Worm (Caenorhabditis elegans) whole organism, mixed stage, embryonic: ENCODE measurements around the gene B0244.5.
A peak's percentile ranks its signal among the peaks of the same experiment; 100 is the strongest.

ENCODE experiments used
- M03D4.4 ChIP-seq: sonication (generic microtip); optimal IDR thresholded peaks from 2 replicates; lab custom pipeline; 2017; ENCODE audit warnings: mild to moderate bottlenecking, missing genetic modification characterization, missing compliant biosample characterization
- bed-3 ChIP-seq: fragments of 200-800 bp; sonication (Bioruptor generic); optimal IDR thresholded peaks from 3 replicates; lab custom pipeline; 2018; ENCODE audit warnings: mild to moderate bottlenecking, missing genetic modification characterization, moderate library complexity, missing compliant biosample characterization
- blmp-1 ChIP-seq: fragments of 150-350 bp; optimal IDR thresholded peaks from 2 replicates; lab custom pipeline; 2014; ENCODE audit warnings: missing biosample characterization, missing genetic modification characterization
- ceh-39 ChIP-seq: fragments of 150-350 bp; optimal IDR thresholded peaks from 2 replicates; lab custom pipeline; 2014; ENCODE audit warnings: missing biosample characterization, missing genetic modification characterization
- ceh-43 ChIP-seq: fragments of 200-800 bp; sonication (Bioruptor generic); optimal IDR thresholded peaks from 2 replicates; lab custom pipeline; 2018; ENCODE audit warnings: mild to moderate bottlenecking, missing genetic modification characterization, moderate library complexity, missing compliant biosample characterization
- ceh-83 ChIP-seq: fragments of 200-800 bp; sonication (Bioruptor generic); optimal IDR thresholded peaks from 2 replicates; lab custom pipeline; 2018; ENCODE audit warnings: mild to moderate bottlenecking, missing genetic modification characterization, missing compliant biosample characterization
- ces-1 ChIP-seq: fragments of 150-350 bp; optimal IDR thresholded peaks from 2 replicates; lab custom pipeline; 2014; ENCODE audit warnings: missing biosample characterization, missing genetic modification reagents, missing genetic modification characterization
- cnd-1 ChIP-seq: fragments of 200-800 bp; sonication (Bioruptor generic); optimal IDR thresholded peaks from 2 replicates; lab custom pipeline; 2018; ENCODE audit warnings: mild to moderate bottlenecking, missing genetic modification characterization, missing compliant biosample characterization
- drap-1 ChIP-seq: fragments of 200-800 bp; sonication (Bioruptor generic); optimal IDR thresholded peaks from 3 replicates; lab custom pipeline; 2018; ENCODE audit warnings: mild to moderate bottlenecking, missing genetic modification characterization, missing compliant biosample characterization
- elt-1 ChIP-seq: sonication (generic microtip); optimal IDR thresholded peaks from 2 replicates; lab custom pipeline; 2017; ENCODE audit warnings: missing genetic modification characterization, mild to moderate bottlenecking, missing compliant biosample characterization, antibody characterized with exemption, moderate library complexity, borderline replicate concordance; ENCODE audit not compliant: insufficient read depth
- elt-3 ChIP-seq: fragments of 150-350 bp; optimal IDR thresholded peaks from 2 replicates; lab custom pipeline; 2014; ENCODE audit warnings: missing biosample characterization, missing genetic modification characterization
- flh-1 ChIP-seq: fragments of 200-800 bp; sonication (Bioruptor generic); optimal IDR thresholded peaks from 2 replicates; lab custom pipeline; 2018; ENCODE audit warnings: mild to moderate bottlenecking, missing genetic modification characterization, moderate library complexity, missing compliant biosample characterization
- ham-2 ChIP-seq: fragments of 200-800 bp; sonication (Bioruptor generic); optimal IDR thresholded peaks from 2 replicates; lab custom pipeline; 2018; ENCODE audit warnings: mild to moderate bottlenecking, missing genetic modification characterization, missing compliant biosample characterization
- hlh-1 ChIP-seq: fragments of 150-350 bp; optimal IDR thresholded peaks from 2 replicates; lab custom pipeline; 2014; ENCODE audit warnings: missing biosample characterization, missing genetic modification reagents, missing genetic modification characterization
- lin-13 ChIP-seq: fragments of 150-350 bp; optimal IDR thresholded peaks from 2 replicates; lab custom pipeline; 2014; ENCODE audit warnings: missing biosample characterization, missing genetic modification characterization
- lin-32 ChIP-seq: fragments of 200-800 bp; sonication (Bioruptor generic); optimal IDR thresholded peaks from 2 replicates; lab custom pipeline; 2018; ENCODE audit warnings: mild to moderate bottlenecking, missing genetic modification characterization, missing compliant biosample characterization
- lsy-2 ChIP-seq: fragments of 150-350 bp; optimal IDR thresholded peaks from 2 replicates; lab custom pipeline; 2014; ENCODE audit warnings: missing biosample characterization, missing genetic modification characterization
- mab-5 ChIP-seq: fragments of 150-350 bp; optimal IDR thresholded peaks from 2 replicates; lab custom pipeline; 2014; ENCODE audit warnings: missing biosample characterization, missing genetic modification characterization
- mep-1 ChIP-seq: fragments of 150-350 bp; optimal IDR thresholded peaks from 2 replicates; lab custom pipeline; 2017; ENCODE audit warnings: missing biosample characterization, missing genetic modification reagents, missing genetic modification characterization, inconsistent platforms
- mls-2 ChIP-seq: sonication (generic microtip); optimal IDR thresholded peaks from 2 replicates; lab custom pipeline; 2016; ENCODE audit warnings: mild to moderate bottlenecking, missing genetic modification characterization, moderate library complexity, missing compliant biosample characterization
- nhr-12 ChIP-seq: fragments of 150-350 bp; optimal IDR thresholded peaks from 2 replicates; lab custom pipeline; 2014; ENCODE audit warnings: missing biosample characterization, missing genetic modification characterization
- nhr-2 ChIP-seq: fragments of 150-350 bp; optimal IDR thresholded peaks from 2 replicates; lab custom pipeline; 2014; ENCODE audit warnings: missing biosample characterization, missing genetic modification characterization
- nhr-237 ChIP-seq: fragments of 150-350 bp; optimal IDR thresholded peaks from 2 replicates; lab custom pipeline; 2014; ENCODE audit warnings: missing biosample characterization, missing genetic modification characterization
- nhr-28 ChIP-seq: fragments of 150-350 bp; optimal IDR thresholded peaks from 2 replicates; lab custom pipeline; 2014; ENCODE audit warnings: missing biosample characterization, missing genetic modification characterization
- nhr-76 ChIP-seq: sonication (generic microtip); optimal IDR thresholded peaks from 2 replicates; lab custom pipeline; 2017; ENCODE audit warnings: missing biosample characterization, missing genetic modification characterization
- pha-4 ChIP-seq: fragments of 150-350 bp; optimal IDR thresholded peaks from 2 replicates; lab custom pipeline; 2018; ENCODE audit warnings: missing biosample characterization, missing genetic modification reagents, missing genetic modification characterization
- sem-2 ChIP-seq: fragments of 200-800 bp; sonication (Bioruptor generic); optimal IDR thresholded peaks from 2 replicates; lab custom pipeline; 2018; ENCODE audit warnings: mild to moderate bottlenecking, missing genetic modification characterization, missing compliant biosample characterization
- snpc-4 ChIP-seq: fragments of 150-350 bp; optimal IDR thresholded peaks from 2 replicates; lab custom pipeline; 2014; ENCODE audit warnings: missing biosample characterization, missing genetic modification characterization
- sptf-1 ChIP-seq: sonication (generic microtip); optimal IDR thresholded peaks from 2 replicates; lab custom pipeline; 2017; ENCODE audit warnings: mild to moderate bottlenecking, missing genetic modification characterization, moderate library complexity, missing compliant biosample characterization
- tbx-8 ChIP-seq: fragments of 200-800 bp; sonication (Bioruptor generic); optimal IDR thresholded peaks from 2 replicates; lab custom pipeline; 2018; ENCODE audit warnings: mild to moderate bottlenecking, missing genetic modification characterization, moderate library complexity, missing compliant biosample characterization
- unc-120 ChIP-seq: sonication (generic microtip); optimal IDR thresholded peaks from 2 replicates; lab custom pipeline; 2017; ENCODE audit warnings: missing genetic modification characterization, missing compliant biosample characterization; ENCODE audit not compliant: poor library complexity, severe bottlenecking
- unc-39 ChIP-seq: fragments of 150-350 bp; optimal IDR thresholded peaks from 2 replicates; lab custom pipeline; 2014; ENCODE audit warnings: missing biosample characterization, missing genetic modification characterization
- unc-62 ChIP-seq: fragments of 150-350 bp; optimal IDR thresholded peaks from 2 replicates; lab custom pipeline; 2014; ENCODE audit warnings: missing biosample characterization, missing genetic modification reagents, missing genetic modification characterization
- zip-8 ChIP-seq: fragments of 150-350 bp; optimal IDR thresholded peaks from 2 replicates; lab custom pipeline; 2014; ENCODE audit warnings: missing biosample characterization, missing genetic modification characterization
- ztf-11 ChIP-seq: fragments of 150-350 bp; optimal IDR thresholded peaks from 2 replicates; lab custom pipeline; 2014; ENCODE audit warnings: missing biosample characterization, missing genetic modification characterization

B0244.5 gene

DNA sequence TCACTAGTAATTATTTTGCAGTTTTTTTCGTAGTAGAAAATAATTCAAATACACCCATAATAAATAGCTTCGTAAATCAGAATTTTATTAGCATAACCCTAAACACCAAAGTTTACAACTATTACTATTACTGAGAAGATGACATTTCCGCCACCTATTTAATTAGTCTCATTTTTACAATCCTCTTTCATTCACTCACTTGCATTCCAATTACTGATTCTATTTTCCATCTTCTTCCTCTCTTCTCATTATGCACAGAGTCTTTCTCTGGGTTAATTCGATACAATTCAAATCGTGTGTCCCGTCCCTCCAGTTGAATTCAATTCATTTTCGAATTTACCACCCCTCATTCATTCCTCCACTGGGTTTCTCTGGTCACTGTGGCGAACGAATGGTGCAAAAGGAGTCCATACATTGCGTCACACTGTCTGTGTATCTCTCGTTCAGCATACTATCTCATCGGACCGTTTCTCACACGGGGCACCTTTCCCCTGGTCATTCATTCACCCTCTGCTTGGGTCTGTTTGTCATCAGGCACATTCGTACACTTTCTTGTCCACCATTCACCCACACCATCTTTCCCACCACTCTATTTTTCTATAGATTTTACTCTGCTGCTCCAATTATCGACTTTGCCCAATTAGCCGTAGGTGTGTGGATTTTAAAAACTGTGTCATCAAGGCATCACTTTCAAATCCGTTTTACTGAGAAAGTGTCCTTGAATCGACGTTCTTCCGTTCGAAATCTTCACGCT, 24.2 kb upstream of the B0244.5 start:
- TF ChIP-seq lsy-2 (tag; lab: Kevin White, UChicago) (no peak), mab-5 (tag; lab: Kevin White, UChicago) (no peak), lin-32 (GFP tag; lab: Kevin White, UChicago) (peak; percentile 73), flh-1 (GFP tag; lab: Kevin White, UChicago) (no peak), ceh-83 (GFP tag; lab: Kevin White, UChicago) (no peak), nhr-237 (tag; lab: Kevin White, UChicago) (no peak), zip-8 (tag; lab: Kevin White, UChicago) (peak; percentile 41), hlh-1 (tag; lab: Kevin White, UChicago) (peak; percentile 15), sptf-1 (tag; lab: Kevin White, UChicago) (no peak), ceh-43 (GFP tag; lab: Kevin White, UChicago) (no peak), elt-3 (tag; lab: Kevin White, UChicago) (no peak), nhr-76 (tag; lab: Kevin White, UChicago) (no peak), bed-3 (GFP tag; lab: Kevin White, UChicago) (no peak), ces-1 (GFP tag; lab: Kevin White, UChicago) (peak; percentile 99), nhr-12 (no peak), blmp-1 (tag; lab: Kevin White, UChicago) (no peak), ham-2 (GFP tag; lab: Kevin White, UChicago) (no peak), tbx-8 (GFP tag; lab: Kevin White, UChicago) (no peak), mep-1 (tag; lab: Kevin White, UChicago) (no peak), nhr-2 (tag; lab: Kevin White, UChicago) (peak; percentile 59), snpc-4 (tag; lab: Kevin White, UChicago) (no peak), unc-120 (tag; lab: Kevin White, UChicago) (no peak), ztf-11 (tag; lab: Kevin White, UChicago) (peak; percentile 0), mls-2 (tag; lab: Kevin White, UChicago) (no peak), ceh-39 (tag; lab: Kevin White, UChicago) (no peak), drap-1 (GFP tag; lab: Kevin White, UChicago) (no peak), unc-62 (no peak), elt-1 (no peak), sem-2 (GFP tag; lab: Kevin White, UChicago) (no peak), unc-39 (tag; lab: Kevin White, UChicago) (no peak), pha-4 (tag; lab: Kevin White, UChicago) (no peak), cnd-1 (tag; lab: Kevin White, UChicago) (peak; percentile 37), lin-13 (tag; lab: Kevin White, UChicago) (no peak), M03D4.4 (tag; lab: Kevin White, UChicago) (peak; percentile 15), nhr-28 (no peak)

DNA sequence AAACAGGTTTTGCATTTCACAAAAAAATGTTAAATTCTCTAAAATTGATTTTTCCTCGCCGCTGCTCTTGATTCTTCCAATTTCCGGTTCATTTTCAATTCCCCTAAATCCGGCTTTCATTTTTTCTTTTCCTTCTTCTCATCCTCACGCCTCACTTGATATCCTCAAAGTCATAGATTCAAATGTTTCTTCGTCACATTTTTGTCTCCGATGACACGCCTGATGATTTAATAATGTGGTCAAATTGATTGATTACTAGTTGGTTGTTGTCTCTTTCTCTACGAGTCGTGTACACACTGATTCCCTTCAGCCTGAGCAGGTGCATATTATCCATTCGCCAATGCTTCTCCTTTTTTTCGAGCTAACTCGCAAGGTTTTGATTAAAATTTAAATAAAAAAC, 23.2 kb upstream of the B0244.5 start:
- TF ChIP-seq zip-8 (tag; lab: Kevin White, UChicago) (no peak), M03D4.4 (tag; lab: Kevin White, UChicago) (no peak), unc-62 (peak; percentile 75), ces-1 (GFP tag; lab: Kevin White, UChicago) (peak; percentile 45), snpc-4 (tag; lab: Kevin White, UChicago) (no peak), mls-2 (tag; lab: Kevin White, UChicago) (no peak)

- TF ChIP-seq ces-1 (GFP tag; lab: Kevin White, UChicago) = peak; percentile 38
- TF ChIP-seq nhr-12 = no peak
- TF ChIP-seq ceh-43 (GFP tag; lab: Kevin White, UChicago) = no peak
- peak; percentile 24 for TF ChIP-seq mep-1 (tag; lab: Kevin White, UChicago)
Measured at ce11 chrIII:5721888-5722287, 22.8 kb upstream of the B0244.5 start.
